Worm (Caenorhabditis elegans): ENCODE results near the gene C49C3.20.
A peak's percentile ranks its signal among the peaks of the same experiment; 100 is the strongest.

Gene C49C3.20

DNA sequence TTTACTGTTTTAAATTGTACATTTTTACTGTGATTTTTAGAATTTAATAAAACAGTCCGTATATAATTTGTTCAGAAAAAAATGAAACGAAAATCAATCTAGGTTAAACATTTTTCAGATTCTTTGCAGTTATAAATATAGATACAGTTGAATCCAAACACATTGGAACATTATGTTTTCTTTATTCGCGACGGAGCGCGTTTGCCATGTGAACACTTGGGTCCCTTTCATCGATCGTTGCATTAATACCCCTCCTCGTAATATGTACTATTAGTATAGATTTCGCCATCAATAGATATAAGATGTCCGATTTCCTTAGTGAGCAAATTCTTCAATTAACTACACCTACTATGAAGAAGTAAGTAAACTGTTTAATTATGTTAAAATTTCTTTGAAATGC is 18.7 kb upstream of the C49C3.20 start, which contains the start of gene C49C3.8:
TSS of gene C49C3.8 (plus strand) at position 173 of the 400 bp plus-strand sequence.
- TF ChIP-seq nfya-1 (tag; optimal IDR thresholded peaks at IDR 0.05; ENCODE audit: insufficient read depth) (peak; percentile 24), egl-5 (tag; optimal IDR thresholded peaks at IDR 0.05) (peak; percentile 14), mml-1 (tag; optimal IDR thresholded peaks at IDR 0.05) (no peak), egl-27 (tag; optimal IDR thresholded peaks at IDR 0.05) (no peak), pha-4 (tag; optimal IDR thresholded peaks at IDR 0.05) (peak; percentile 26)

DNA sequence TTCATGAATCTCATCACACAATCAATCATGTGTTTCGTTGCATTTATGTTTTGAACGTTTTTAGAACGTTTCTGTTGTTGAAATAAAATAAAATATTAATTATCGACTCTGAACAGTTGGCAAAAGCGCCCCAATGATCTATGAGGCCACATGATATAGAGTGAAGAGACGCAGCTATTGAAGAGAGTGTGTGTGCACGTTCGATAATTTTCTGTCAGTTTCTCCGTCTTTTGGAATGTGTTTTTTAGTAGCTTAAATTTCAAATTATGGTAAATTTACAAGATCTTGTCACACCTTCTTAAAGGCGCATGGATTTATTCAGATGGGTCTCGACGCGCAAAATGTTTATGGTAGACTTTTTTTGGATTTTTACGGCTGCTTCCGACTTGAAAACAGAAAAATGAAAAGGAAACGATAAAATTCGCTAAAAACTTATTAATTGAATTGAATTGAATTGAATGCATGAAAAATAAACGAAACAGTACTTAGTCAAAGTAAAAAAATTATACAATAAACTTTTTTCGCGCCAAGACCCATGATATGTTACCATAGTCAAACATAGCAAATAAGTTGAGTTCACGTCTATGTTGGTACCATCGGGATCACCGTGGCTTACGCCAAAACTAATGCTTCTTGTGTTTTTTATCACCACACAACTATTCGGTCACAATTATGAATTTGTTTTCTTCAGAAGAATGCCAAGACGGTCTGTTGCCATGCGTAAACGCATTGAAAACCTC is 17.4 kb upstream of the C49C3.20 start, which contains the start of gene C49C3.15:
TSS of gene C49C3.15 (plus strand) at position 690 of the 740 bp plus-strand sequence.
- no peak for TF ChIP-seq ceh-16 (tag; optimal IDR thresholded peaks at IDR 0.05)
- no peak for TF ChIP-seq eor-1 (tag; optimal IDR thresholded peaks at IDR 0.05)
- no peak for TF ChIP-seq sea-2 (GFP tag; optimal IDR thresholded peaks at IDR 0.05)
- no peak for TF ChIP-seq R02D3.7 (tag; optimal IDR thresholded peaks at IDR 0.05)
- no peak for TF ChIP-seq ama-1 (optimal IDR thresholded peaks at IDR 0.05)
- TF ChIP-seq elt-1 (tag; optimal IDR thresholded peaks at IDR 0.05), result no peak
- no peak for TF ChIP-seq unc-62 (GFP tag; optimal IDR thresholded peaks at IDR 0.05)
- no peak for TF ChIP-seq jun-1 (tag; optimal IDR thresholded peaks at IDR 0.05)
- TF ChIP-seq elt-2 (tag; optimal IDR thresholded peaks at IDR 0.05), result peak; percentile 36
- TF ChIP-seq snpc-4 (tag; optimal IDR thresholded peaks at IDR 0.05), result no peak
- TF ChIP-seq pqm-1 (tag; optimal IDR thresholded peaks at IDR 0.05), result no peak
- peak; percentile 53 for TF ChIP-seq lin-15B (tag; optimal IDR thresholded peaks at IDR 0.05)
- TF ChIP-seq ceh-9 (tag; optimal IDR thresholded peaks at IDR 0.05), result no peak
- no peak for TF ChIP-seq ztf-11 (tag; optimal IDR thresholded peaks at IDR 0.05)
- no peak for TF ChIP-seq nhr-77 (tag; optimal IDR thresholded peaks at IDR 0.05)
- TF ChIP-seq daf-12 (tag; optimal IDR thresholded peaks at IDR 0.05), result no peak
- TF ChIP-seq egl-27 (tag; optimal IDR thresholded peaks at IDR 0.05), result no peak
- TF ChIP-seq ZK546.5 (tag; optimal IDR thresholded peaks at IDR 0.05), result no peak
- TF ChIP-seq pha-4 (tag; optimal IDR thresholded peaks at IDR 0.05), result peak; percentile 40
- TF ChIP-seq aly-2 (tag; optimal IDR thresholded peaks at IDR 0.05), result no peak
- TF ChIP-seq lin-39 (tag; optimal IDR thresholded peaks at IDR 0.05), result peak; percentile 12
- no peak for TF ChIP-seq fos-1 (tag; optimal IDR thresholded peaks at IDR 0.05)
- TF ChIP-seq mml-1 (tag; optimal IDR thresholded peaks at IDR 0.05), result no peak
- no peak for TF ChIP-seq elt-3 (tag; optimal IDR thresholded peaks at IDR 0.05)
- TF ChIP-seq ceh-82 (tag; optimal IDR thresholded peaks at IDR 0.05), result no peak
- TF ChIP-seq tbx-2 (tag; optimal IDR thresholded peaks at IDR 0.05), result no peak
- TF ChIP-seq fkh-2 (tag; optimal IDR thresholded peaks at IDR 0.05), result no peak
- TF ChIP-seq nhr-67 (tag; optimal IDR thresholded peaks at IDR 0.05), result no peak
- no peak for TF ChIP-seq nhr-12 (tag; optimal IDR thresholded peaks at IDR 0.05)
- TF ChIP-seq ceh-28 (tag; optimal IDR thresholded peaks at IDR 0.05), result no peak
- TF ChIP-seq nhr-237 (tag; optimal IDR thresholded peaks at IDR 0.05), result no peak
- peak; percentile 17 for TF ChIP-seq nhr-23 (tag; optimal IDR thresholded peaks at IDR 0.05)
- TF ChIP-seq unc-39 (tag; optimal IDR thresholded peaks at IDR 0.05), result no peak
- no peak for TF ChIP-seq nhr-76 (tag; optimal IDR thresholded peaks at IDR 0.05)
- TF ChIP-seq hmg-11 (tag; optimal IDR thresholded peaks at IDR 0.05), result peak; percentile 45
- no peak for TF ChIP-seq skn-1 (tag; optimal IDR thresholded peaks at IDR 0.05)
- TF ChIP-seq nhr-43 (tag; optimal IDR thresholded peaks at IDR 0.05; ENCODE audit: poor library complexity, severe bottlenecking), result no peak
- TF ChIP-seq nfya-1 (tag; optimal IDR thresholded peaks at IDR 0.05; ENCODE audit: insufficient read depth), result peak; percentile 66
- TF ChIP-seq nhr-25 (tag; optimal IDR thresholded peaks at IDR 0.05), result no peak
- TF ChIP-seq lsy-12 (tag; optimal IDR thresholded peaks at IDR 0.05), result no peak
- TF ChIP-seq egl-5 (tag; optimal IDR thresholded peaks at IDR 0.05), result no peak

DNA sequence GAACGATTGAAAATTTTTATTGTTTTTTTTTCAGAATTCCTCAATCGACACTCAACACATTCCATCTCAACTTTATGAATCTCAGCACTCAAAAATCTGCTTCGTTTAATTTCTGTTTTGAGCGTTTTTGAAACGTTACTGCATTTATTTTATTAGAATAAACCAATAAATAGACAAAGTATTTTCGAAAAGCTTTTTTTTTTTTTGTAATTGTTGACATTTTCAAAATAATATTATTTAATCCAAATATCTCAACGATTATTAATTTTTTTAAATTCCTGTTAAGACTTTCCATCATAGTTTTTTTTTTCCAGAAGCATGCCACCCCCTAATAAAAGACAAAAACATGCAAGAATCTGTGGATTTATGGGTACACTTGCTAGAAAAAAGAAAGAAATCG is 16.0 kb upstream of the C49C3.20 start, which contains the start of gene C49C3.7:
TSS of gene C49C3.7 (plus strand) at position 301 of the 400 bp plus-strand sequence.
- no peak for TF ChIP-seq nhr-28 (tag; optimal IDR thresholded peaks at IDR 0.05)
- TF ChIP-seq nhr-23 (tag; optimal IDR thresholded peaks at IDR 0.05), result no peak
- no peak for TF ChIP-seq elt-1 (tag; optimal IDR thresholded peaks at IDR 0.05)
- TF ChIP-seq daf-12 (tag; optimal IDR thresholded peaks at IDR 0.05), result no peak
- no peak for TF ChIP-seq hmg-11 (tag; optimal IDR thresholded peaks at IDR 0.05)
- TF ChIP-seq ceh-28 (tag; optimal IDR thresholded peaks at IDR 0.05), result no peak
- TF ChIP-seq pha-4 (tag; optimal IDR thresholded peaks at IDR 0.05), result no peak

Measured in whole organism, L3 larva.